Fruit fly (Drosophila melanogaster) whole organism, wandering third instar larva: Measurements from ENCODE around the gene shps.

Experiments used
- Abd-B ChIP-seq: fragments of >200 bp; optimal IDR thresholded peaks from 2 replicates; lab custom pipeline; 2017; ENCODE audit warnings: missing biosample characterization, missing genetic modification characterization
- CG32264 ChIP-seq: fragments of 200-800 bp; sonication (Bioruptor generic); optimal IDR thresholded peaks from 2 replicates; lab custom pipeline; 2016; ENCODE audit warnings: missing biosample characterization, missing genetic modification characterization
- CrebA ChIP-seq: fragments of 200-800 bp; sonication (Bioruptor generic); optimal IDR thresholded peaks from 2 replicates; lab custom pipeline; 2016; ENCODE audit warnings: missing biosample characterization, mild to moderate bottlenecking, missing genetic modification characterization, borderline replicate concordance
- Dfd ChIP-seq: fragments of >200 bp; optimal IDR thresholded peaks from 2 replicates; lab custom pipeline; 2017; ENCODE audit warnings: missing biosample characterization, missing genetic modification characterization
- Dif ChIP-seq: fragments of 200-275, 200-300 bp; sonication (Bioruptor generic); optimal IDR thresholded peaks from 2 replicates; lab custom pipeline; 2018; ENCODE audit warnings: missing biosample characterization, missing genetic modification characterization; ENCODE audit not compliant: partially characterized antibody
- GATAd ChIP-seq: sonication (Bioruptor generic); optimal IDR thresholded peaks from 2 replicates; lab custom pipeline; 2016; ENCODE audit warnings: missing biosample characterization, missing genetic modification characterization
- HLH106 ChIP-seq: fragments of 200-800 bp; optimal IDR thresholded peaks from 3 replicates; lab custom pipeline; 2019; ENCODE audit warnings: missing biosample characterization, mild to moderate bottlenecking, missing genetic modification characterization, moderate library complexity
- Hnf4 ChIP-seq: fragments of 200-800 bp; sonication (Bioruptor generic); optimal IDR thresholded peaks from 2 replicates; lab custom pipeline; 2016; ENCODE audit warnings: missing biosample characterization, mild to moderate bottlenecking, missing genetic modification characterization
- Hr83 ChIP-seq: fragments of 200-300 bp; sonication (Bioruptor generic); optimal IDR thresholded peaks from 2 replicates; lab custom pipeline; 2016; ENCODE audit warnings: missing biosample characterization, mild to moderate bottlenecking, missing genetic modification characterization, moderate library complexity; ENCODE audit not compliant: poor library complexity, severe bottlenecking
- Mio ChIP-seq: sonication (Bioruptor generic); optimal IDR thresholded peaks from 2 replicates; lab custom pipeline; 2016; ENCODE audit warnings: missing biosample characterization, missing genetic modification characterization
- N ChIP-seq: fragments of >200 bp; optimal IDR thresholded peaks from 2 replicates; lab custom pipeline; 2018; ENCODE audit warnings: missing biosample characterization, missing external identifiers, missing genetic modification characterization
- Rel ChIP-seq, 2 experiments: fragments of 200-800 bp; sonication (Bioruptor generic) in 1 of 2; optimal IDR thresholded peaks; 2 replicates in 1 of 2; 3 replicates in 1 of 2; lab custom pipeline; 2016 to 2019; ENCODE audit warnings: mild to moderate bottlenecking in 2 of 2, missing biosample characterization in 2 of 2, missing genetic modification characterization in 2 of 2, moderate library complexity in 1 of 2
- Vsx2 ChIP-seq: fragments of 200-300, 225-300 bp; sonication (Bioruptor generic); optimal IDR thresholded peaks from 2 replicates; lab custom pipeline; 2018; ENCODE audit warnings: missing biosample characterization, missing genetic modification characterization; ENCODE audit not compliant: partially characterized antibody
- br ChIP-seq: fragments of 200-800 bp; sonication (Bioruptor generic); optimal IDR thresholded peaks from 2 replicates; lab custom pipeline; 2016; ENCODE audit warnings: missing biosample characterization, missing genetic modification characterization
- brk ChIP-seq: fragments of 200-800 bp; sonication (Bioruptor generic); optimal IDR thresholded peaks from 2 replicates; lab custom pipeline; 2016; ENCODE audit warnings: missing biosample characterization, mild to moderate bottlenecking, missing genetic modification characterization
- dl ChIP-seq, 2 experiments: fragments of 175-275, 200-275 bp in 1 of 2; fragments of 200-275 bp in 1 of 2; sonication (Bioruptor generic); optimal IDR thresholded peaks; lab custom pipeline; 2018; ENCODE audit warnings: mild to moderate bottlenecking in 2 of 2, missing biosample characterization in 2 of 2, missing genetic modification characterization in 2 of 2, moderate library complexity in 2 of 2; ENCODE audit not compliant: partially characterized antibody in 2 of 2, insufficient read depth in 1 of 2
- dmrt93B ChIP-seq: fragments of 200-800 bp; sonication (Bioruptor generic); optimal IDR thresholded peaks from 2 replicates; lab custom pipeline; 2018; ENCODE audit warnings: missing biosample characterization, mild to moderate bottlenecking, missing genetic modification characterization
- ey ChIP-seq: fragments of 200-800 bp; sonication (Bioruptor generic); optimal IDR thresholded peaks from 2 replicates; lab custom pipeline; 2016; ENCODE audit warnings: missing biosample characterization, missing genetic modification characterization
- foxo ChIP-seq, 2 experiments: fragments of 200-800 bp; sonication (Bioruptor generic); optimal IDR thresholded peaks; 2 replicates in 1 of 2; 3 replicates in 1 of 2; lab custom pipeline; 2016 to 2017; ENCODE audit warnings: missing biosample characterization in 2 of 2, missing genetic modification characterization in 2 of 2
- fru ChIP-seq: fragments of 200-800 bp; sonication (Bioruptor generic); optimal IDR thresholded peaks from 3 replicates; lab custom pipeline; 2016; ENCODE audit warnings: missing biosample characterization, mild to moderate bottlenecking, missing genetic modification characterization
- h ChIP-seq: fragments of 200-800 bp; sonication (Bioruptor generic); optimal IDR thresholded peaks from 3 replicates; lab custom pipeline; 2016; ENCODE audit warnings: missing biosample characterization, mild to moderate bottlenecking, missing genetic modification characterization
- jim ChIP-seq: fragments of 175-275, 200-325 bp; sonication (Bioruptor generic); optimal IDR thresholded peaks from 2 replicates; lab custom pipeline; 2016; ENCODE audit warnings: missing biosample characterization, mild to moderate bottlenecking, missing genetic modification characterization
- psq ChIP-seq: fragments of 200-800 bp; sonication (Bioruptor generic); optimal IDR thresholded peaks from 3 replicates; lab custom pipeline; 2017; ENCODE audit warnings: missing biosample characterization, mild to moderate bottlenecking, missing genetic modification characterization, moderate library complexity
- sage ChIP-seq: fragments of 200-800 bp; sonication (Bioruptor generic); optimal IDR thresholded peaks from 2 replicates; lab custom pipeline; 2016; ENCODE audit warnings: missing biosample characterization, mild to moderate bottlenecking, missing genetic modification characterization
- sv ChIP-seq: fragments of 200-800 bp; sonication (Bioruptor generic); optimal IDR thresholded peaks from 3 replicates; lab custom pipeline; 2016; ENCODE audit warnings: missing biosample characterization, missing genetic modification characterization

Gene shps

DNA sequence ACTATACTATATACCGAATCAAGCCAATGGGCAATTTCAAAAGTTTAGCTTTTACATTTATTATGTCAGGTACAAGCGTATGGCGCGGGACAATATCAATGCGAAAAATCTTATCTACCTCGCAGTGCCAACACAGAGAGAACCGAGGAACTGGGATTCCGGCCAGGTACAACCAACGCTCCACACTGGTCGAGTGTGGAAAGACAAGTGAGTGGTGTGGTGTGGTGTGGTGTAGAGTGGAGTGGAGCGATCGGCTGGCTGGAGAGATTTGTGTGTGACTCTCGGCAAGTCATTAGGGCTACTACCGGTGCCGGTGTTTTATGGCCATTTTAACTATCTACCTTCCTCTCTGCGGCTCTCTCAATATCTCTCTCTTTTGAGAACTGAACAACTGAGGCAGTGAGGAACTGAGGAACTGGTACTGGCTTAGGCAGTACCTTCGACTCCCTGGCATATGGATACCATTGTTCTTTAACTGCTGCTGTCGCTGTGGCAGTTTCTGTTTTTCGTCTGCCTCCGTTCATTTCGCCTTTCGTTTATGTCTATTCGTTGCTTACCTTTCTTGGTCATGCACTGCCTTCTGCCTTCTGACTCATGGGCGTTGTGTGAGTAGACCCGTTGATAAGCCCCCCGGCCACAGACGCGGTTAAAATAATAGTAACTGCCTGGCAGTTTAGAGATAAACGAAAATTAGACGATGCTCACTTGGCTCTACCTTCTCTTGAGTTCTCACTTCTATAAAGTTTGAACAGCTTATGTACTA is 19.9 kb upstream of the shps start (continued):
- TF ChIP-seq brk (GFP tag; lab: Kevin White, UChicago) (peak; percentile 82), jim (GFP tag; lab: Kevin White, UChicago) (no peak)

- TF ChIP-seq sage (GFP tag; lab: Kevin White, UChicago) (no peak), fru (GFP tag; lab: Kevin White, UChicago) (peak; percentile 56), N (GFP tag; lab: Kevin White, UChicago) (no peak), h (peak; percentile 25), GATAd (GFP tag; lab: Kevin White, UChicago) (no peak), CrebA (GFP tag; lab: Kevin White, UChicago) (no peak), CG32264 (no peak), ey (GFP tag; lab: Kevin White, UChicago) (no peak), psq (GFP tag; lab: Kevin White, UChicago) (peak; percentile 29)
Measured at dm6 chr3R:24260041-24260379, 19.4 kb upstream of the shps start.

dm6 chr3R:24260411-24260810 is 19.0 kb upstream of the shps start:
- no peak for TF ChIP-seq psq (GFP tag; lab: Kevin White, UChicago)
- peak; percentile 8 for TF ChIP-seq Dif (GFP tag; lab: Kevin White, UChicago)

DNA sequence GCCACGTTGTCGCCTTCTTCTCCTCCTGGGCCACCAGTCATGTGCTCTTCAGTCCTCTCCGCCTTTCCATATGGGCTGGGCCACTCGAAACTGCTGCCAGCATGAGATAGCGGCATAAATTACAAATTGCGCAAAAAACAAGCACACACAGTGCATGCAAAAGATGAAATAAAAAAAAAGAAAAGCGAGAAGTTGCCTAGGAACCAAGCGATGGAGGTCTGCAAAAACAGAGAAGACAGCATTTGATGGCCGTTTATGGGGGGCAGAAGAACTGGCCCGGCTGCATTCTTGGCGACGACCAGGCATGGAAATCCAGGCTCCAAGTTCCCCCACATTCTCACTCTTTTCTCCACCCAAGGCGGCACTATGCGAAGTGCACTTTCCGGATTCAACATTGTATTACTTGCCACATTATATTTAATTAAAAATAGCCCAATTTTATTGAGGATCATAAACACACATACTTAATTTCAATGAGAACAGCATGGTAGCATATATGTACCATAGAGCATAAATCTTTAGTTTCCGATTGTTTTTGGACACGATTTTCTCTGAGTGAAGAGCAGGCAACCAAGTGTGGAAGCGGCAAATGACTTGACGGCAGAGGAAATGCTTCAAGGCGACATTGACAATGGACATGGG is 17.9 kb upstream of the shps start:
- TF ChIP-seq GATAd (GFP tag; lab: Kevin White, UChicago), result no peak
- TF ChIP-seq HLH106 (tag; lab: Kevin White, UChicago), result no peak
- TF ChIP-seq foxo (GFP tag; optimal IDR thresholded peaks at IDR 0.05; lab: Kevin White, UChicago), result no peak
- TF ChIP-seq Rel (GFP tag; optimal IDR thresholded peaks at IDR 0.05; lab: Kevin White, UChicago), result no peak
- TF ChIP-seq Rel (tag; optimal IDR thresholded peaks at IDR 0.05; lab: Kevin White, UChicago), result no peak
- TF ChIP-seq br, result no peak
- no peak for TF ChIP-seq Dfd (GFP tag; lab: Kevin White, UChicago)
- TF ChIP-seq dmrt93B, result no peak
- TF ChIP-seq CrebA (GFP tag; lab: Kevin White, UChicago), result no peak
- no peak for TF ChIP-seq sv (GFP tag; lab: Kevin White, UChicago)
- TF ChIP-seq Vsx2 (GFP tag; lab: Kevin White, UChicago), result no peak
- no peak for TF ChIP-seq jim (GFP tag; lab: Kevin White, UChicago)
- TF ChIP-seq CG32264, result no peak
- no peak for TF ChIP-seq dl (GFP tag; optimal IDR thresholded peaks at IDR 0.05; lab: Kevin White, UChicago; ENCODE audit: insufficient read depth in 1 of 2, partially characterized antibody in 2 of 2)
- TF ChIP-seq N (GFP tag; lab: Kevin White, UChicago), result no peak
- TF ChIP-seq brk (GFP tag; lab: Kevin White, UChicago), result no peak
- no peak for TF ChIP-seq psq (GFP tag; lab: Kevin White, UChicago)
- no peak for TF ChIP-seq Mio (GFP tag; lab: Kevin White, UChicago)

- TF ChIP-seq dmrt93B, result no peak
- TF ChIP-seq Abd-B (GFP tag; lab: Kevin White, UChicago), result no peak
- TF ChIP-seq Mio (GFP tag; lab: Kevin White, UChicago), result no peak
- no peak for TF ChIP-seq Rel (GFP tag; optimal IDR thresholded peaks at IDR 0.05; lab: Kevin White, UChicago)
- peak; percentile 85 for TF ChIP-seq Rel (tag; optimal IDR thresholded peaks at IDR 0.05; lab: Kevin White, UChicago)
- TF ChIP-seq fru (GFP tag; lab: Kevin White, UChicago), result no peak
- peak; percentile 19 for TF ChIP-seq Hr83 (GFP tag; lab: Kevin White, UChicago)
- no peak for TF ChIP-seq sv (GFP tag; lab: Kevin White, UChicago)
- peak; percentile 56 for TF ChIP-seq Hnf4 (GFP tag; lab: Kevin White, UChicago)
- TF ChIP-seq, all 38 proteins: peak for 3
Measured at dm6 chr3R:24262923-24263322, 16.4 kb upstream of the shps start.
